Worm (Caenorhabditis elegans) whole organism, L4/young adult: ENCODE data around the gene K12H6.7.

Source experiments
- W03F9.2 ChIP-seq: fragments of 150-350 bp; optimal IDR thresholded peaks from 2 replicates; lab custom pipeline; 2014; ENCODE audit warnings: missing biosample characterization, missing genetic modification characterization
- him-1 ChIP-seq: sonication (generic microtip); optimal IDR thresholded peaks from 2 replicates; lab custom pipeline; 2016; ENCODE audit warnings: missing genotype, missing genetic modification reagents, missing genetic modification characterization, missing compliant biosample characterization

DNA sequence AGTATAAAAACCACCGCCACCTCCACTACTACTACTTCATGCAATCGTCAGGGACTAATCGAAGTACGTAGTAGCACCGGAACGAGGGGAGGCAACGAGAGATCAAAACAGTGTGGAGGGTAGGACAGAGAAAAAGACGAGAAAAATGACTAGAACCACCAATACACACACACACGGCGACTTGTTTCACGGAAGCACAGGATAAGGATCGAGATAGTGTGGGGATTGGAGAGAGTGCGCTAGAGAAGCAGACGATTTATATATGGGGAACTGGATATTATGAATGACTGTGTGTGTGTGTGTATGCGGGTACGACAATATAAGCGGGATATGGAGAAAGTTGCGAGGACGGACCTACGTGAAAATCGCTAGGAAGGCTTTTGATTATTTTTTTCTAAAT lies 18.0 kb upstream of the K12H6.7 start:
- TF ChIP-seq him-1 (tag; lab: Kevin White, UChicago) (no peak), W03F9.2 (tag; lab: Kevin White, UChicago) (no peak)
